Worm (Caenorhabditis elegans) whole organism, young adult: Measurements from ENCODE around the gene F30H5.5.

Experiments used
- B0019.2 ChIP-seq: fragments of 200-800 bp; sonication (Bioruptor generic); conservative IDR thresholded peaks from 2 replicates; pipeline ENCODE4 v1.3.6; 2022; ENCODE audit warnings: missing genetic modification reagents, missing genetic modification characterization, missing compliant biosample characterization
- C17E4.6 ChIP-seq: fragments of 200-800 bp; sonication (Bioruptor generic); IDR thresholded peaks from 2 replicates; pipeline ENCODE4 v1.3.6; 2022; ENCODE audit warnings: missing genetic modification reagents, missing genetic modification characterization, missing compliant biosample characterization
- D2030.7 ChIP-seq: fragments of 200-800 bp; sonication (Bioruptor generic); IDR thresholded peaks from 2 replicates; pipeline ENCODE4 v1.3.6; 2022; ENCODE audit warnings: missing genetic modification reagents, missing genetic modification characterization, missing compliant biosample characterization
- F22D6.2 ChIP-seq: sonication (generic microtip); optimal IDR thresholded peaks from 2 replicates; lab custom pipeline; 2016; ENCODE audit warnings: mild to moderate bottlenecking, missing genetic modification characterization, missing compliant biosample characterization
- F39B2.1 ChIP-seq: fragments of 200-800 bp; sonication (Bioruptor generic); IDR thresholded peaks from 2 replicates; pipeline ENCODE4 v1.3.6; 2022; ENCODE audit warnings: missing genetic modification reagents, missing genetic modification characterization, missing compliant biosample characterization
- F49E8.2 ChIP-seq: sonication (generic microtip); optimal IDR thresholded peaks from 3 replicates; lab custom pipeline; 2017; ENCODE audit warnings: missing genetic modification characterization, mild to moderate bottlenecking, missing compliant biosample characterization, antibody characterized with exemption, moderate library complexity; ENCODE audit not compliant: insufficient read depth
- F57C9.4 ChIP-seq: sonication (generic microtip); optimal IDR thresholded peaks from 2 replicates; lab custom pipeline; 2017; ENCODE audit warnings: mild to moderate bottlenecking, missing genetic modification characterization, missing compliant biosample characterization
- Y53G8AR.9 ChIP-seq: fragments of 200-800 bp; sonication (Bioruptor generic); conservative IDR thresholded peaks from 2 replicates; pipeline ENCODE4 v1.3.6; 2022; ENCODE audit warnings: missing genetic modification reagents, missing genetic modification characterization, missing compliant biosample characterization
- ZK185.1 ChIP-seq: sonication (generic microtip); optimal IDR thresholded peaks from 2 replicates; lab custom pipeline; 2016; ENCODE audit warnings: mild to moderate bottlenecking, missing genetic modification characterization, missing compliant biosample characterization; ENCODE audit not compliant: poor library complexity, severe bottlenecking
- attf-5 ChIP-seq: fragments of 200-800 bp; sonication (Bioruptor generic); optimal IDR thresholded peaks from 2 replicates; lab custom pipeline; 2018; ENCODE audit warnings: mild to moderate bottlenecking, missing genetic modification characterization, missing compliant biosample characterization
- bed-1 ChIP-seq: fragments of 200-800 bp; sonication (Bioruptor generic); IDR thresholded peaks from 2 replicates; pipeline ENCODE4 v1.3.6; 2022; ENCODE audit warnings: missing genetic modification reagents, missing genetic modification characterization, missing compliant biosample characterization
- bed-2 ChIP-seq: fragments of 200-800 bp; sonication (Bioruptor generic); IDR thresholded peaks from 2 replicates; pipeline ENCODE4 v1.3.6; 2022; ENCODE audit warnings: missing genetic modification reagents, missing genetic modification characterization, missing compliant biosample characterization
- ceh-40 ChIP-seq: fragments of 200-800 bp; sonication (Bioruptor generic); IDR thresholded peaks from 2 replicates; pipeline ENCODE4 v1.3.6; 2022; ENCODE audit warnings: missing genetic modification characterization, missing compliant biosample characterization
- egrh-3 ChIP-seq: fragments of 200-800 bp; sonication (Bioruptor generic); IDR thresholded peaks from 2 replicates; pipeline ENCODE4 v1.3.6; 2022; ENCODE audit warnings: missing genetic modification reagents, missing genetic modification characterization, missing compliant biosample characterization
- hrde-1 ChIP-seq: sonication (generic microtip); optimal IDR thresholded peaks from 2 replicates; lab custom pipeline; 2016; ENCODE audit warnings: missing genetic modification characterization, mild to moderate bottlenecking, missing compliant biosample characterization, moderate library complexity, missing genotype, missing genetic modification reagents, borderline replicate concordance
- nfya-1 ChIP-seq: sonication (generic microtip); optimal IDR thresholded peaks from 2 replicates; lab custom pipeline; 2017; ENCODE audit warnings: antibody characterized with exemption, missing compliant biosample characterization, missing genetic modification characterization, borderline replicate concordance; ENCODE audit not compliant: insufficient read depth
- nfyb-1 ChIP-seq: fragments of 200-800 bp; sonication (Bioruptor generic); IDR thresholded peaks from 2 replicates; pipeline ENCODE4 v1.3.6; 2022; ENCODE audit warnings: missing genetic modification reagents, missing genetic modification characterization, missing compliant biosample characterization
- nhr-80 ChIP-seq: sonication (generic microtip); optimal IDR thresholded peaks from 2 replicates; lab custom pipeline; 2016; ENCODE audit warnings: missing genetic modification characterization, missing compliant biosample characterization
- sdz-38 ChIP-seq: sonication (generic microtip); optimal IDR thresholded peaks from 2 replicates; lab custom pipeline; 2016; ENCODE audit warnings: missing genotype, missing genetic modification characterization, missing compliant biosample characterization
- sea-2 ChIP-seq: fragments of 200-800 bp; sonication (Bioruptor generic); IDR thresholded peaks from 2 replicates; pipeline ENCODE4 v1.3.6; 2022; ENCODE audit warnings: missing genetic modification characterization, missing compliant biosample characterization
- snpc-1.3 ChIP-seq: sonication (generic microtip); optimal IDR thresholded peaks from 2 replicates; lab custom pipeline; 2017; ENCODE audit warnings: missing genetic modification characterization, mild to moderate bottlenecking, missing compliant biosample characterization, antibody characterized with exemption, moderate library complexity, missing genotype, missing genetic modification reagents; ENCODE audit not compliant: insufficient read depth
- somi-1 ChIP-seq: fragments of 200-800 bp; sonication (Bioruptor generic); optimal IDR thresholded peaks from 2 replicates; lab custom pipeline; 2018; ENCODE audit warnings: mild to moderate bottlenecking, missing genetic modification characterization, missing compliant biosample characterization
- ztf-18 ChIP-seq: sonication (generic microtip); optimal IDR thresholded peaks from 2 replicates; lab custom pipeline; 2016; ENCODE audit warnings: missing genotype, mild to moderate bottlenecking, missing genetic modification characterization, missing compliant biosample characterization

Gene F30H5.5

ce11 chrIII:535266-536107 is 46.9 kb downstream of the F30H5.5 start (continued):
- TF ChIP-seq C17E4.6 (GFP tag; lab: Robert Waterston, UW) (no peak), Y53G8AR.9 (GFP tag; lab: Robert Waterston, UW) (0 out of 2 replicates have a peak, but pooled peaks have one; percentile 28), hrde-1 (tag; lab: Kevin White, UChicago) (no peak), bed-2 (no peak), F39B2.1 (GFP tag; lab: Robert Waterston, UW) (no peak), nhr-80 (tag; lab: Kevin White, UChicago) (peak; percentile 93), bed-1 (no peak), nfyb-1 (GFP tag; lab: Robert Waterston, UW) (0 out of 2 replicates have a peak, but pooled peaks have one; percentile 51), ZK185.1 (tag; lab: Kevin White, UChicago) (peak; percentile 27)
- TF ChIP-seq, all 124 proteins: peak for 39

- TF ChIP-seq ztf-18 (peak; percentile 71), D2030.7 (peak; percentile 40)
Measured at ce11 chrIII:536297-536696, 47.7 kb downstream of the F30H5.5 start.

- no peak for TF ChIP-seq nfya-1 (tag; lab: Kevin White, UChicago)
- no peak for TF ChIP-seq somi-1 (GFP tag; lab: Kevin White, UChicago)
- no peak for TF ChIP-seq F57C9.4 (tag; lab: Kevin White, UChicago)
- TF ChIP-seq B0019.2 (GFP tag; lab: Robert Waterston, UW), result no peak
- TF ChIP-seq sdz-38 (tag; lab: Kevin White, UChicago), result no peak
- TF ChIP-seq ztf-18, result no peak
- no peak for TF ChIP-seq attf-5 (GFP tag; lab: Kevin White, UChicago)
- no peak for TF ChIP-seq egrh-3 (GFP tag; lab: Robert Waterston, UW)
- TF ChIP-seq snpc-1.3 (tag; lab: Kevin White, UChicago), result no peak
- TF ChIP-seq nhr-80 (tag; lab: Kevin White, UChicago), result no peak
- no peak for TF ChIP-seq F22D6.2
- no peak for TF ChIP-seq F49E8.2 (tag; lab: Kevin White, UChicago)
- no peak for TF ChIP-seq ceh-40
- TF ChIP-seq sea-2 (GFP tag; lab: Robert Waterston, UW), result no peak
Measured at ce11 chrIII:537054-537453, 48.5 kb downstream of the F30H5.5 start.
